Fruit fly (Drosophila melanogaster) S2 (cell line): ENCODE results near the gene Obp99b.

Experiments used
- CG8478 ChIP-seq: fragments of >200 bp; optimal IDR thresholded peaks from 2 replicates; lab custom pipeline; 2018
- CTCF ChIP-seq, 2 experiments: fragments of >200 bp; optimal IDR thresholded peaks; 2 replicates each; lab custom pipeline; 2018

dm6 chr3R:29760042-29760441 is 43.3 kb upstream of the Obp99b start:
- TF ChIP-seq CG8478 (lab: Kevin White, UChicago) = no peak
- no peak for TF ChIP-seq CTCF (optimal IDR thresholded peaks at IDR 0.05; lab: Kevin White, UChicago)
